Fruit fly (Drosophila melanogaster): ENCODE data around the gene CG32944.

dm6 chr3R:4407325-4407724 lies 12.1 kb downstream of the CG32944 start:
- TF ChIP-seq CG13204 (GFP tag; optimal IDR thresholded peaks at IDR 0.05) (peak; percentile 46), CG17806 (tag; optimal IDR thresholded peaks at IDR 0.05) (no peak)
